Worm (Caenorhabditis elegans) whole organism, young adult: Measurements from ENCODE around the gene R07E5.11.

Experiments
- B0035.1 ChIP-seq: sonication (generic microtip); optimal IDR thresholded peaks from 2 replicates; lab custom pipeline; 2016; ENCODE audit warnings: missing genetic modification characterization, mild to moderate bottlenecking, missing compliant biosample characterization, missing genotype, missing genetic modification reagents
- B0336.3 ChIP-seq: fragments of 200-800 bp; sonication (Bioruptor generic); IDR thresholded peaks from 2 replicates; pipeline ENCODE4 v1.3.6; 2022; ENCODE audit warnings: missing genetic modification characterization, missing compliant biosample characterization
- F33H1.4 ChIP-seq: fragments of 200-800 bp; sonication (Bioruptor generic); IDR thresholded peaks from 2 replicates; pipeline ENCODE4 v1.3.6; 2022; ENCODE audit warnings: missing genetic modification reagents, missing genetic modification characterization, missing compliant biosample characterization
- F39B2.1 ChIP-seq: fragments of 200-800 bp; sonication (Bioruptor generic); IDR thresholded peaks from 2 replicates; pipeline ENCODE4 v1.3.6; 2022; ENCODE audit warnings: missing genetic modification reagents, missing genetic modification characterization, missing compliant biosample characterization
- F49E8.2 ChIP-seq: sonication (generic microtip); optimal IDR thresholded peaks from 3 replicates; lab custom pipeline; 2017; ENCODE audit warnings: missing genetic modification characterization, mild to moderate bottlenecking, missing compliant biosample characterization, antibody characterized with exemption, moderate library complexity; ENCODE audit not compliant: insufficient read depth
- F55B11.4 ChIP-seq: sonication (generic microtip); optimal IDR thresholded peaks from 2 replicates; lab custom pipeline; 2016; ENCODE audit warnings: missing compliant biosample characterization, missing genetic modification characterization, borderline replicate concordance; ENCODE audit not compliant: insufficient read depth
- Y53F4B.3 ChIP-seq: fragments of 200-800 bp; sonication (Bioruptor generic); IDR thresholded peaks from 2 replicates; pipeline ENCODE4 v1.3.6; 2022; ENCODE audit warnings: missing genetic modification reagents, missing genetic modification characterization, missing compliant biosample characterization
- Y67H2A.10 ChIP-seq: fragments of 200-800 bp; sonication (Bioruptor generic); conservative IDR thresholded peaks from 2 replicates; pipeline ENCODE4 v1.3.6; 2022; ENCODE audit warnings: missing genetic modification reagents, missing genetic modification characterization, missing compliant biosample characterization
- Y79H2A.3 ChIP-seq: fragments of 200-800 bp; sonication (Bioruptor generic); conservative IDR thresholded peaks from 2 replicates; pipeline ENCODE4 v1.3.6; 2022; ENCODE audit warnings: missing genetic modification reagents, missing genetic modification characterization, missing compliant biosample characterization
- ama-1 ChIP-seq, 3 experiments: fragments of 150-350 bp in 1 of 3; sonication (generic microtip) in 2 of 3; optimal IDR thresholded peaks; 2 replicates each; lab custom pipeline; 2014 to 2018; ENCODE audit warnings: missing biosample characterization in 2 of 3, missing genetic modification characterization in 2 of 3, missing genetic modification reagents in 2 of 3
- athp-1 ChIP-seq: sonication (generic microtip); optimal IDR thresholded peaks from 2 replicates; lab custom pipeline; 2017; ENCODE audit warnings: mild to moderate bottlenecking, missing genetic modification characterization, missing compliant biosample characterization
- attf-5 ChIP-seq: fragments of 200-800 bp; sonication (Bioruptor generic); optimal IDR thresholded peaks from 2 replicates; lab custom pipeline; 2018; ENCODE audit warnings: mild to moderate bottlenecking, missing genetic modification characterization, missing compliant biosample characterization
- ceh-91 ChIP-seq: fragments of 200-800 bp; sonication (Bioruptor generic); IDR thresholded peaks from 2 replicates; pipeline ENCODE4 v1.3.6; 2022; ENCODE audit warnings: missing genetic modification reagents, missing genetic modification characterization, missing compliant biosample characterization
- dpff-1 ChIP-seq: sonication (generic microtip); optimal IDR thresholded peaks from 2 replicates; lab custom pipeline; 2017; ENCODE audit warnings: mild to moderate bottlenecking, missing genetic modification characterization, missing compliant biosample characterization
- efl-1 ChIP-seq: fragments of 150-350 bp; optimal IDR thresholded peaks from 2 replicates; lab custom pipeline; 2014; ENCODE audit warnings: missing biosample characterization, missing genetic modification reagents, missing genetic modification characterization
- egrh-3 ChIP-seq: fragments of 200-800 bp; sonication (Bioruptor generic); IDR thresholded peaks from 2 replicates; pipeline ENCODE4 v1.3.6; 2022; ENCODE audit warnings: missing genetic modification reagents, missing genetic modification characterization, missing compliant biosample characterization
- gei-17 ChIP-seq: fragments of 200-800 bp; sonication (Bioruptor generic); optimal IDR thresholded peaks from 2 replicates; lab custom pipeline; 2018; ENCODE audit warnings: mild to moderate bottlenecking, missing genetic modification characterization, missing compliant biosample characterization
- hmg-1.2 ChIP-seq: fragments of 200-800 bp; sonication (Bioruptor generic); IDR thresholded peaks from 2 replicates; pipeline ENCODE4 v1.3.6; 2022; ENCODE audit warnings: missing genetic modification reagents, missing genetic modification characterization, missing compliant biosample characterization
- hmg-20 ChIP-seq: fragments of 200-800 bp; sonication (Bioruptor generic); IDR thresholded peaks from 2 replicates; pipeline ENCODE4 v1.3.6; 2022; ENCODE audit warnings: missing genetic modification reagents, missing genetic modification characterization, missing compliant biosample characterization
- hrde-1 ChIP-seq: sonication (generic microtip); optimal IDR thresholded peaks from 2 replicates; lab custom pipeline; 2016; ENCODE audit warnings: missing genetic modification characterization, mild to moderate bottlenecking, missing compliant biosample characterization, moderate library complexity, missing genotype, missing genetic modification reagents, borderline replicate concordance
- let-526 ChIP-seq: fragments of 200-800 bp; sonication (Bioruptor generic); IDR thresholded peaks from 2 replicates; pipeline ENCODE4 v1.3.6; 2022; ENCODE audit warnings: missing genetic modification reagents, missing genetic modification characterization, missing compliant biosample characterization
- lin-40 ChIP-seq: sonication (generic microtip); optimal IDR thresholded peaks from 2 replicates; lab custom pipeline; 2016; ENCODE audit warnings: missing genetic modification characterization, mild to moderate bottlenecking, missing compliant biosample characterization, missing genotype, missing genetic modification reagents
- lin-54 ChIP-seq: fragments of 200-800 bp; sonication (Bioruptor generic); optimal IDR thresholded peaks from 2 replicates; lab custom pipeline; 2018; ENCODE audit warnings: mild to moderate bottlenecking, missing genetic modification characterization, missing compliant biosample characterization
- lsy-27 ChIP-seq: sonication (generic microtip); optimal IDR thresholded peaks from 2 replicates; lab custom pipeline; 2017; ENCODE audit warnings: missing genetic modification characterization, mild to moderate bottlenecking, missing compliant biosample characterization, antibody characterized with exemption, missing genotype, borderline replicate concordance; ENCODE audit not compliant: insufficient read depth
- mes-4 ChIP-seq: sonication (generic microtip); optimal IDR thresholded peaks from 2 replicates; lab custom pipeline; 2016; ENCODE audit warnings: missing genotype, missing genetic modification characterization, missing compliant biosample characterization
- nfya-1 ChIP-seq: sonication (generic microtip); optimal IDR thresholded peaks from 2 replicates; lab custom pipeline; 2017; ENCODE audit warnings: antibody characterized with exemption, missing compliant biosample characterization, missing genetic modification characterization, borderline replicate concordance; ENCODE audit not compliant: insufficient read depth
- nhr-90 ChIP-seq: sonication (generic microtip); optimal IDR thresholded peaks from 2 replicates; lab custom pipeline; 2016; ENCODE audit warnings: missing genotype, mild to moderate bottlenecking, missing genetic modification characterization, missing compliant biosample characterization
- pbrm-1 ChIP-seq: fragments of 200-800 bp; sonication (Bioruptor generic); IDR thresholded peaks from 2 replicates; pipeline ENCODE4 v1.3.6; 2022; ENCODE audit warnings: missing genetic modification reagents, missing genetic modification characterization, missing compliant biosample characterization
- pha-4 ChIP-seq: fragments of 150-350 bp; sonication (generic microtip); optimal IDR thresholded peaks from 2 replicates; lab custom pipeline; 2014; ENCODE audit warnings: missing biosample characterization, missing genetic modification reagents, missing genetic modification characterization
- rpc-1 ChIP-seq, 2 experiments: fragments of 150-350 bp in 1 of 2; sonication (generic microtip) in 1 of 2; optimal IDR thresholded peaks; 2 replicates each; lab custom pipeline; 2014 to 2018; ENCODE audit warnings: missing biosample characterization in 1 of 2, missing genetic modification characterization in 1 of 2, missing genetic modification reagents in 1 of 2, missing genotype in 1 of 2
- snpc-1.3 ChIP-seq: sonication (generic microtip); optimal IDR thresholded peaks from 2 replicates; lab custom pipeline; 2017; ENCODE audit warnings: missing genetic modification characterization, mild to moderate bottlenecking, missing compliant biosample characterization, antibody characterized with exemption, moderate library complexity, missing genotype, missing genetic modification reagents; ENCODE audit not compliant: insufficient read depth
- somi-1 ChIP-seq: fragments of 200-800 bp; sonication (Bioruptor generic); optimal IDR thresholded peaks from 2 replicates; lab custom pipeline; 2018; ENCODE audit warnings: mild to moderate bottlenecking, missing genetic modification characterization, missing compliant biosample characterization
- sptf-2 ChIP-seq: fragments of 200-800 bp; sonication (Bioruptor generic); optimal IDR thresholded peaks from 2 replicates; lab custom pipeline; 2018; ENCODE audit warnings: mild to moderate bottlenecking, missing genetic modification characterization, missing compliant biosample characterization
- tbp1 ChIP-seq: fragments of 200-800 bp; sonication (Bioruptor generic); optimal IDR thresholded peaks from 2 replicates; lab custom pipeline; 2018; ENCODE audit warnings: mild to moderate bottlenecking, missing genetic modification characterization, missing compliant biosample characterization
- unc-130 ChIP-seq: sonication (generic microtip); optimal IDR thresholded peaks from 2 replicates; lab custom pipeline; 2016; ENCODE audit warnings: missing genetic modification reagents, missing genetic modification characterization, missing compliant biosample characterization
- unc-62 ChIP-seq: fragments of 150-350 bp; optimal IDR thresholded peaks from 2 replicates; lab custom pipeline; 2014; ENCODE audit warnings: missing biosample characterization, missing genetic modification reagents, missing genetic modification characterization
- zfh-2 ChIP-seq: fragments of 200-800 bp; sonication (Bioruptor generic); conservative IDR thresholded peaks from 2 replicates; pipeline ENCODE4 v1.3.6; 2022; ENCODE audit warnings: missing genetic modification reagents, missing genetic modification characterization, missing compliant biosample characterization
- ztf-22 ChIP-seq: fragments of 200-800 bp; sonication (Bioruptor generic); optimal IDR thresholded peaks from 2 replicates; lab custom pipeline; 2018; ENCODE audit warnings: mild to moderate bottlenecking, missing genetic modification characterization, moderate library complexity, missing compliant biosample characterization
- ztf-3 ChIP-seq: fragments of 200-800 bp; sonication (Bioruptor generic); optimal IDR thresholded peaks from 2 replicates; lab custom pipeline; 2018; ENCODE audit warnings: mild to moderate bottlenecking, missing genetic modification characterization, missing compliant biosample characterization
- ztf-6 ChIP-seq: fragments of 200-800 bp; sonication (Bioruptor generic); IDR thresholded peaks from 2 replicates; pipeline ENCODE4 v1.3.6; 2022; ENCODE audit warnings: missing genetic modification reagents, missing genetic modification characterization, missing compliant biosample characterization

Gene R07E5.11

ce11 chrIII:4449357-4449756 is 34.3 kb upstream of the R07E5.11 start (continued):
- peak; percentile 61; the same call in 1 of the 2 replicates for TF ChIP-seq pbrm-1 (GFP tag; lab: Robert Waterston, UW)
- no peak for TF ChIP-seq somi-1
- TF ChIP-seq egrh-3, result no peak
- no peak for TF ChIP-seq pha-4 (tag; lab: Kevin White, UChicago)
- TF ChIP-seq rpc-1 (optimal IDR thresholded peaks at IDR 0.05; lab: Kevin White, UChicago), result peak; percentile 63
- TF ChIP-seq rpc-1 (tag; optimal IDR thresholded peaks at IDR 0.05; lab: Kevin White, UChicago), result peak; percentile 81
- TF ChIP-seq mes-4 (tag; lab: Kevin White, UChicago), result peak; percentile 57
- TF ChIP-seq ztf-6, result no peak
- peak; percentile 48; the same call in 1 of the 2 replicates for TF ChIP-seq hmg-1.2
- no peak for TF ChIP-seq nfya-1 (tag; lab: Kevin White, UChicago)
- TF ChIP-seq snpc-1.3 (tag; lab: Kevin White, UChicago), result peak; percentile 55
- no peak for TF ChIP-seq B0336.3 (GFP tag; lab: Robert Waterston, UW)
- TF ChIP-seq let-526 (GFP tag; lab: Robert Waterston, UW), result no peak
- TF ChIP-seq B0035.1 (tag; lab: Kevin White, UChicago), result no peak
- TF ChIP-seq ztf-3, result no peak
- TF ChIP-seq hrde-1, result no peak
- TF ChIP-seq efl-1 (GFP tag; lab: Kevin White, UChicago), result peak; percentile 13
- TF ChIP-seq F33H1.4 (GFP tag; lab: Robert Waterston, UW), result peak; percentile 27; the same call in 1 of the 2 replicates
- no peak for TF ChIP-seq lsy-27 (tag; lab: Kevin White, UChicago)
- no peak for TF ChIP-seq ceh-91
- TF ChIP-seq attf-5 (GFP tag; lab: Kevin White, UChicago), result no peak
- TF ChIP-seq Y67H2A.10 (GFP tag; lab: Robert Waterston, UW), result no peak
- TF ChIP-seq F39B2.1 (GFP tag; lab: Robert Waterston, UW), result no peak
- no peak for TF ChIP-seq gei-17
- no peak for TF ChIP-seq dpff-1 (tag; lab: Kevin White, UChicago)
- no peak for TF ChIP-seq lin-40 (tag; lab: Kevin White, UChicago)
- peak; percentile 62 for TF ChIP-seq F49E8.2 (tag; lab: Kevin White, UChicago)
- 0 out of 2 replicates have a peak, but pooled peaks have one; percentile 12 for TF ChIP-seq Y53F4B.3 (GFP tag; lab: Robert Waterston, UW)

ce11 chrIII:4448029-4448428 is 33.0 kb upstream of the R07E5.11 start:
- peak; percentile 92 for TF ChIP-seq unc-62 (GFP tag; lab: Kevin White, UChicago)
- TF ChIP-seq sptf-2, result no peak

- TF ChIP-seq athp-1 (tag; lab: Kevin White, UChicago), result no peak
- TF ChIP-seq Y79H2A.3, result no peak
- TF ChIP-seq ztf-22 (GFP tag; lab: Kevin White, UChicago), result no peak
- TF ChIP-seq hmg-20 (GFP tag; lab: Robert Waterston, UW), result no peak
- no peak for TF ChIP-seq zfh-2
- no peak for TF ChIP-seq tbp1
- TF ChIP-seq F33H1.4 (GFP tag; lab: Robert Waterston, UW), result no peak
- no peak for TF ChIP-seq ama-1 (optimal IDR thresholded peaks at IDR 0.05; lab: Kevin White, UChicago)
- no peak for TF ChIP-seq ama-1 (GFP tag; optimal IDR thresholded peaks at IDR 0.05; lab: Kevin White, UChicago)
- no peak for TF ChIP-seq nhr-90 (tag; lab: Kevin White, UChicago)
- TF ChIP-seq lin-54 (GFP tag; lab: Kevin White, UChicago), result no peak
- TF ChIP-seq F55B11.4 (tag; lab: Kevin White, UChicago), result no peak
- TF ChIP-seq snpc-1.3 (tag; lab: Kevin White, UChicago), result no peak
- no peak for TF ChIP-seq unc-130 (GFP tag; lab: Kevin White, UChicago)
- TF ChIP-seq, all 124 proteins: peak for 0
These were observed 29.5 kb upstream of the R07E5.11 start for ce11 chrIII:4444492-4444891.
